Fruit fly (Drosophila melanogaster) whole organism, embryonic: ENCODE data around the gene Surf1.

Experiments
- Antp ChIP-seq: fragments of 200-800 bp; sonication (Bioruptor generic); optimal IDR thresholded peaks from 3 replicates; lab custom pipeline; 2016; ENCODE audit warnings: missing biosample characterization, missing genetic modification characterization
- Awh ChIP-seq: fragments of 200-800 bp; sonication (Bioruptor generic); IDR thresholded peaks from 2 replicates; pipeline ENCODE4, ENCODE4 v1.3.6; 2022; ENCODE audit warnings: missing biosample characterization, missing genetic modification characterization
- B-H2 ChIP-seq: fragments of 200-800 bp; sonication (Bioruptor generic); optimal IDR thresholded peaks from 2 replicates; lab custom pipeline; 2018; ENCODE audit warnings: missing biosample characterization, mild to moderate bottlenecking, missing genetic modification characterization
- BtbVII ChIP-seq: fragments of 200-800 bp; sonication (Bioruptor generic); optimal IDR thresholded peaks from 3 replicates; lab custom pipeline; 2017; ENCODE audit warnings: missing biosample characterization, mild to moderate bottlenecking, missing genetic modification characterization
- CG10543 ChIP-seq: fragments of 200-800 bp; sonication (Bioruptor generic); optimal IDR thresholded peaks from 3 replicates; lab custom pipeline; 2017; ENCODE audit warnings: missing biosample characterization, mild to moderate bottlenecking, missing genetic modification characterization, moderate library complexity
- CG10959 ChIP-seq: fragments of 200-800 bp; sonication (Bioruptor generic); IDR thresholded peaks from 2 replicates; pipeline ENCODE4 v1.3.6; 2022; ENCODE audit warnings: missing biosample characterization, missing genetic modification characterization
- CG1233 ChIP-seq: fragments of 200-800 bp; sonication (Bioruptor generic); optimal IDR thresholded peaks from 4 replicates; lab custom pipeline; 2018; ENCODE audit warnings: missing biosample characterization, mild to moderate bottlenecking, missing genetic modification characterization
- CG13624 ChIP-seq: fragments of 200-800 bp; sonication (Bioruptor generic); optimal IDR thresholded peaks from 2 replicates; lab custom pipeline; 2016; ENCODE audit warnings: missing biosample characterization, missing genetic modification characterization
- CG14441 ChIP-seq: fragments of 200-800 bp; sonication (Bioruptor generic); IDR thresholded peaks from 2 replicates; pipeline ENCODE4 v1.3.6; 2022; ENCODE audit warnings: missing biosample characterization, missing genetic modification characterization
- CG15479 ChIP-seq: fragments of 200-800 bp; sonication (Bioruptor generic); optimal IDR thresholded peaks from 3 replicates; lab custom pipeline; 2019; ENCODE audit warnings: missing biosample characterization, mild to moderate bottlenecking, missing genetic modification characterization, moderate library complexity
- CG17328 ChIP-seq: fragments of 200-800 bp; sonication (Bioruptor generic); IDR thresholded peaks from 2 replicates; pipeline ENCODE4 v1.3.6; 2022; ENCODE audit warnings: missing biosample characterization, missing genetic modification characterization
- CG17385 ChIP-seq: fragments of 200-800 bp; sonication (Bioruptor generic); optimal IDR thresholded peaks from 3 replicates; lab custom pipeline; 2018; ENCODE audit warnings: missing biosample characterization, mild to moderate bottlenecking, missing genetic modification characterization
- CG2129 ChIP-seq: fragments of 200-800 bp; sonication (Bioruptor generic); IDR thresholded peaks from 2 replicates; pipeline ENCODE4 v1.3.6; 2022; ENCODE audit warnings: missing biosample characterization, missing genetic modification characterization; ENCODE audit not compliant: partially characterized antibody
- CG2199 ChIP-seq: fragments of 200-800 bp; sonication (Bioruptor generic); IDR thresholded peaks from 3 replicates; pipeline ENCODE4 v1.3.6; 2022; ENCODE audit warnings: missing biosample characterization, missing genetic modification characterization
- CG4707 ChIP-seq: fragments of 200-800 bp; sonication (Bioruptor generic); optimal IDR thresholded peaks from 2 replicates; lab custom pipeline; 2018; ENCODE audit warnings: missing biosample characterization, mild to moderate bottlenecking, missing genetic modification characterization, moderate library complexity
- CG4730 ChIP-seq: fragments of 200-800 bp; sonication (Bioruptor generic); IDR thresholded peaks from 2 replicates; pipeline ENCODE4 v1.3.6; 2022; ENCODE audit warnings: missing biosample characterization, missing genetic modification characterization
- CG6175 ChIP-seq: fragments of 200-800 bp; sonication (Bioruptor generic); IDR thresholded peaks from 3 replicates; pipeline ENCODE4 v1.3.6; 2022; ENCODE audit warnings: missing biosample characterization, missing genetic modification characterization
- CG6765 ChIP-seq: fragments of 200-800 bp; sonication (Bioruptor generic); optimal IDR thresholded peaks from 3 replicates; lab custom pipeline; 2017; ENCODE audit warnings: missing biosample characterization, mild to moderate bottlenecking, missing genetic modification characterization
- CG6854 ChIP-seq: fragments of 200-800 bp; sonication (Bioruptor generic); optimal IDR thresholded peaks from 3 replicates; lab custom pipeline; 2017; ENCODE audit warnings: missing biosample characterization, mild to moderate bottlenecking, missing genetic modification characterization
- CG7271 ChIP-seq: fragments of 200-800 bp; sonication (Bioruptor generic); optimal IDR thresholded peaks from 2 replicates; lab custom pipeline; 2018; ENCODE audit warnings: missing biosample characterization, mild to moderate bottlenecking, missing genetic modification characterization, moderate library complexity
- CG8290 ChIP-seq, 3 experiments: fragments of 200-800 bp; sonication (Bioruptor generic); optimal IDR thresholded peaks; 2 replicates each; lab custom pipeline; 2016 to 2019; ENCODE audit warnings: missing biosample characterization in 3 of 3, missing genetic modification characterization in 3 of 3, mild to moderate bottlenecking in 2 of 3, moderate library complexity in 1 of 3
- CG8388 ChIP-seq: fragments of 200-800 bp; sonication (Bioruptor generic); optimal IDR thresholded peaks from 2 replicates; lab custom pipeline; 2019; ENCODE audit warnings: missing biosample characterization, mild to moderate bottlenecking, missing genetic modification characterization, moderate library complexity
- CG8478 ChIP-seq: fragments of >200 bp; optimal IDR thresholded peaks from 2 replicates; lab custom pipeline; 2018
- CTCF ChIP-seq: fragments of 200-800 bp; sonication (Bioruptor generic); optimal IDR thresholded peaks from 2 replicates; lab custom pipeline; 2017; ENCODE audit warnings: missing biosample characterization, mild to moderate bottlenecking, missing genetic modification characterization, moderate library complexity
- Deaf1 ChIP-seq: fragments of 200-800 bp; optimal IDR thresholded peaks from 3 replicates; lab custom pipeline; 2019; ENCODE audit warnings: missing biosample characterization, mild to moderate bottlenecking, missing genetic modification characterization, moderate library complexity
- HLHmδ ChIP-seq: fragments of 200-800 bp; sonication (Bioruptor generic); optimal IDR thresholded peaks from 2 replicates; lab custom pipeline; 2018; ENCODE audit warnings: missing biosample characterization, mild to moderate bottlenecking, missing genetic modification characterization, moderate library complexity
- Nf-YB ChIP-seq: fragments of 200-800 bp; sonication (Bioruptor generic); optimal IDR thresholded peaks from 3 replicates; lab custom pipeline; 2019; ENCODE audit warnings: missing biosample characterization, mild to moderate bottlenecking, missing genetic modification characterization, moderate library complexity
- Nf-YC ChIP-seq: fragments of 200-800 bp; optimal IDR thresholded peaks from 3 replicates; lab custom pipeline; 2019; ENCODE audit warnings: missing biosample characterization, mild to moderate bottlenecking, missing genetic modification characterization, moderate library complexity
- Oaz ChIP-seq: fragments of 200-800 bp; sonication (Bioruptor generic); IDR thresholded peaks from 2 replicates; pipeline ENCODE4 v1.3.6; 2022; ENCODE audit warnings: missing biosample characterization, missing genetic modification characterization
- Opbp ChIP-seq: fragments of 200-800 bp; sonication (Bioruptor generic); IDR thresholded peaks from 3 replicates; pipeline ENCODE4 v1.3.6; 2022; ENCODE audit warnings: missing biosample characterization, missing genetic modification characterization; ENCODE audit not compliant: partially characterized antibody
- ato ChIP-seq: fragments of 200-800 bp; sonication (Bioruptor generic); IDR thresholded peaks from 2 replicates; pipeline ENCODE4 v1.3.6; 2022; ENCODE audit warnings: missing biosample characterization, missing genetic modification characterization; ENCODE audit not compliant: partially characterized antibody
- bowl ChIP-seq: fragments of 200-800 bp; sonication (Bioruptor generic); IDR thresholded peaks from 2 replicates; pipeline ENCODE4 v1.3.6; 2022; ENCODE audit warnings: missing biosample characterization, missing genetic modification characterization
- cg ChIP-seq: fragments of 200-800 bp; sonication (Bioruptor generic); optimal IDR thresholded peaks from 3 replicates; lab custom pipeline; 2019; ENCODE audit warnings: missing biosample characterization, mild to moderate bottlenecking, missing genetic modification characterization, moderate library complexity
- chinmo ChIP-seq: fragments of 200-800 bp; sonication (Bioruptor generic); IDR thresholded peaks from 4 replicates; pipeline ENCODE4 v1.3.6; 2022; ENCODE audit warnings: missing biosample characterization, missing genetic modification characterization; ENCODE audit not compliant: partially characterized antibody
- ci ChIP-seq: fragments of 200-800 bp; sonication (Bioruptor generic); IDR thresholded peaks from 3 replicates; pipeline ENCODE4 v1.3.6; 2022; ENCODE audit warnings: missing biosample characterization, missing genetic modification characterization
- gcm2 ChIP-seq: fragments of 200-800 bp; sonication (Bioruptor generic); optimal IDR thresholded peaks from 2 replicates; lab custom pipeline; 2016; ENCODE audit warnings: missing biosample characterization, missing genetic modification characterization
- grn ChIP-seq: fragments of 200-800 bp; sonication (Bioruptor generic); optimal IDR thresholded peaks from 3 replicates; lab custom pipeline; 2017; ENCODE audit warnings: missing biosample characterization, missing genetic modification characterization
- hb ChIP-seq: fragments of 200-800 bp; sonication (Bioruptor generic); IDR thresholded peaks from 3 replicates; pipeline ENCODE4 v1.3.6; 2022; ENCODE audit warnings: missing biosample characterization, missing genetic modification characterization; ENCODE audit not compliant: partially characterized antibody
- kni ChIP-seq: fragments of 200-800 bp; sonication (Bioruptor generic); optimal IDR thresholded peaks from 3 replicates; lab custom pipeline; 2017; ENCODE audit warnings: mild to moderate bottlenecking, missing biosample characterization, missing genetic modification reagents, missing genetic modification characterization
- luna ChIP-seq: fragments of 200-800 bp; sonication (Bioruptor generic); optimal IDR thresholded peaks from 2 replicates; lab custom pipeline; 2016; ENCODE audit warnings: missing biosample characterization, missing genetic modification characterization
- nerfin-2 ChIP-seq: fragments of 200-800 bp; sonication (Bioruptor generic); IDR thresholded peaks from 2 replicates; pipeline ENCODE4 v1.3.6; 2022; ENCODE audit warnings: missing biosample characterization, missing genetic modification characterization; ENCODE audit not compliant: partially characterized antibody
- nmo ChIP-seq: fragments of 200-800 bp; sonication (Bioruptor generic); optimal IDR thresholded peaks from 2 replicates; lab custom pipeline; 2018; ENCODE audit warnings: missing biosample characterization, mild to moderate bottlenecking, missing genetic modification characterization, moderate library complexity
- onecut ChIP-seq: fragments of 200-800 bp; sonication (Bioruptor generic); IDR thresholded peaks from 2 replicates; pipeline ENCODE4 v1.3.6; 2022; ENCODE audit warnings: missing biosample characterization, missing genetic modification characterization
- org-1 ChIP-seq: fragments of 200-800 bp; sonication (Bioruptor generic); optimal IDR thresholded peaks from 2 replicates; lab custom pipeline; 2017; ENCODE audit warnings: missing biosample characterization, missing genetic modification characterization
- pb ChIP-seq: fragments of 200-800 bp; sonication (Bioruptor generic); optimal IDR thresholded peaks from 3 replicates; lab custom pipeline; 2016; ENCODE audit warnings: missing biosample characterization, missing genetic modification characterization
- prd ChIP-seq, 3 experiments: fragments of >200 bp in 2 of 3; fragments of 200-800 bp in 1 of 3; sonication (Bioruptor generic) in 1 of 3; optimal IDR thresholded peaks in 2 of 3; IDR thresholded peaks in 1 of 3; 2 replicates in 2 of 3; 3 replicates in 1 of 3; pipeline versions ENCODE4 v1.3.6 to Lab custom; 2017 to 2022; ENCODE audit warnings: missing biosample characterization in 1 of 3, missing genetic modification characterization in 1 of 3
- sens-2 ChIP-seq: fragments of 200-800 bp; sonication (Bioruptor generic); IDR thresholded peaks from 2 replicates; pipeline ENCODE4 v1.3.6; 2022; ENCODE audit warnings: missing biosample characterization, missing genetic modification characterization
- sim ChIP-seq: fragments of 200-800 bp; sonication (Bioruptor generic); IDR thresholded peaks from 2 replicates; pipeline ENCODE4 v1.3.6; 2022; ENCODE audit warnings: missing biosample characterization, missing genetic modification characterization
- tap ChIP-seq: fragments of 200-800 bp; optimal IDR thresholded peaks from 3 replicates; lab custom pipeline; 2019; ENCODE audit warnings: missing biosample characterization, mild to moderate bottlenecking, missing genetic modification characterization, moderate library complexity
- ttk ChIP-seq: fragments of 200-800 bp; sonication (Bioruptor generic); IDR thresholded peaks from 2 replicates; pipeline ENCODE4 v2.1.2; 2022; ENCODE audit warnings: missing biosample characterization, missing genetic modification characterization
- twi ChIP-seq: fragments of 200-800 bp; optimal IDR thresholded peaks from 2 replicates; lab custom pipeline; 2019; ENCODE audit warnings: missing biosample characterization, mild to moderate bottlenecking, missing genetic modification characterization, moderate library complexity

Gene Surf1

dm6 chr3L:6919213-6919612, 38.9 kb upstream of the Surf1 start (continued):
- TF ChIP-seq CG17328 (GFP tag; lab: Robert Waterston, UW), result no peak
- TF ChIP-seq hb (GFP tag; lab: Robert Waterston, UW), result no peak
- no peak for TF ChIP-seq sim (GFP tag; lab: Robert Waterston, UW)
- peak; percentile 42 for TF ChIP-seq kni
- TF ChIP-seq CG7271 (tag; lab: Kevin White, UChicago), result no peak
- TF ChIP-seq HLHmδ, result no peak
- TF ChIP-seq CG10543, result no peak
- no peak for TF ChIP-seq ato
- TF ChIP-seq bowl, result no peak
- no peak for TF ChIP-seq CG1233 (GFP tag; lab: Kevin White, UChicago)
- peak; percentile 43; the same call in 1 of the 3 replicates for TF ChIP-seq CG6175 (GFP tag; lab: Robert Waterston, UW)
- TF ChIP-seq ttk (GFP tag; lab: Robert Waterston, UW), result 0 out of 2 replicates have a peak, but pooled peaks have one; percentile 15
- TF ChIP-seq CG15479 (GFP tag; lab: Kevin White, UChicago), result no peak
- TF ChIP-seq org-1 (GFP tag; lab: Kevin White, UChicago), result no peak
- no peak for TF ChIP-seq Oaz
- peak; percentile 92 for TF ChIP-seq CG4707 (GFP tag; lab: Kevin White, UChicago)
- no peak for TF ChIP-seq nerfin-2 (GFP tag; lab: Robert Waterston, UW)
- TF ChIP-seq CG6765, result no peak
- peak; percentile 72 for TF ChIP-seq grn (GFP tag; lab: Kevin White, UChicago)
- no peak for TF ChIP-seq CG14441 (GFP tag; lab: Robert Waterston, UW)
- no peak for TF ChIP-seq pb (GFP tag; lab: Kevin White, UChicago)
- TF ChIP-seq CG2129, result no peak
- TF ChIP-seq twi (tag; lab: Kevin White, UChicago), result no peak
- no peak for TF ChIP-seq CG6854 (GFP tag; lab: Kevin White, UChicago)
- no peak for TF ChIP-seq tap (tag; lab: Kevin White, UChicago)
- no peak for TF ChIP-seq CG4730 (GFP tag; lab: Robert Waterston, UW)
- no peak for TF ChIP-seq CG8388 (GFP tag; lab: Kevin White, UChicago)
- TF ChIP-seq B-H2 (GFP tag; lab: Kevin White, UChicago), result no peak
- no peak for TF ChIP-seq luna (GFP tag; lab: Kevin White, UChicago)
- no peak for TF ChIP-seq CG13624 (GFP tag; lab: Kevin White, UChicago)
- no peak for TF ChIP-seq BtbVII (GFP tag; lab: Kevin White, UChicago)

dm6 chr3L:6925843-6926242, 32.3 kb upstream of the Surf1 start:
- TF ChIP-seq ci, result peak; percentile 62
- TF ChIP-seq nmo, result no peak
- TF ChIP-seq prd (optimal IDR thresholded peaks at IDR 0.05; lab: Kevin White, UChicago), result no peak
- 0 out of 3 replicates have a peak, but pooled peaks have one; percentile 7 for TF ChIP-seq prd (GFP tag; IDR thresholded peaks at IDR 0.05; lab: Robert Waterston, UW)
- TF ChIP-seq cg (GFP tag; lab: Kevin White, UChicago), result peak; percentile 79
- TF ChIP-seq chinmo (GFP tag; lab: Robert Waterston, UW), result 0 out of 4 replicates have a peak, but pooled peaks have one; percentile 35
- TF ChIP-seq Opbp (GFP tag; lab: Robert Waterston, UW), result 0 out of 3 replicates have a peak, but pooled peaks have one; percentile 40
- no peak for TF ChIP-seq onecut
- 0 out of 2 replicates have a peak, but pooled peaks have one; percentile 10 for TF ChIP-seq Awh (GFP tag; lab: Robert Waterston, UW)
- TF ChIP-seq sens-2, result no peak
- TF ChIP-seq CTCF (GFP tag; lab: Kevin White, UChicago), result peak; percentile 48
- TF ChIP-seq Nf-YC (tag; lab: Kevin White, UChicago), result peak; percentile 79
- peak; percentile 87 for TF ChIP-seq CG17385 (GFP tag; lab: Kevin White, UChicago)
- no peak for TF ChIP-seq Antp (GFP tag; lab: Kevin White, UChicago)
- TF ChIP-seq Deaf1 (tag; lab: Kevin White, UChicago), result peak; percentile 69
- TF ChIP-seq Nf-YB (GFP tag; lab: Kevin White, UChicago), result peak; percentile 72
- TF ChIP-seq CG2199, result peak; percentile 70; the same call in 1 of the 3 replicates
- TF ChIP-seq CG10959, result 0 out of 2 replicates have a peak, but pooled peaks have one; percentile 31
- peak; percentile 11 for TF ChIP-seq CG8478 (lab: Kevin White, UChicago)
- no peak for TF ChIP-seq gcm2 (GFP tag; lab: Kevin White, UChicago)
- TF ChIP-seq CG8290 (GFP tag; optimal IDR thresholded peaks at IDR 0.05; lab: Kevin White, UChicago), result peak; percentile 8
- peak; percentile 4 to 5 for TF ChIP-seq CG8290 (tag; optimal IDR thresholded peaks at IDR 0.05; lab: Kevin White, UChicago)
